Worm (Caenorhabditis elegans) whole organism, L3 larva: Measurements from ENCODE around the gene T22H9.1.

ENCODE experiments used
- aly-2 ChIP-seq: fragments of 150-350 bp; optimal IDR thresholded peaks from 2 replicates; lab custom pipeline; 2014; ENCODE audit warnings: missing biosample characterization, missing genetic modification characterization
- ceh-16 ChIP-seq: sonication (generic microtip); optimal IDR thresholded peaks from 2 replicates; lab custom pipeline; 2017; ENCODE audit warnings: missing biosample characterization, missing genetic modification characterization
- ceh-28 ChIP-seq: fragments of 150-350 bp; optimal IDR thresholded peaks from 2 replicates; lab custom pipeline; 2014; ENCODE audit warnings: missing biosample characterization, missing genetic modification reagents, missing genetic modification characterization
- ceh-82 ChIP-seq: fragments of 150-350 bp; optimal IDR thresholded peaks from 2 replicates; lab custom pipeline; 2014; ENCODE audit warnings: missing biosample characterization, missing genetic modification characterization
- ceh-9 ChIP-seq: sonication (generic microtip); optimal IDR thresholded peaks from 2 replicates; lab custom pipeline; 2018; ENCODE audit warnings: missing biosample characterization, missing genetic modification characterization
- daf-12 ChIP-seq: fragments of 150-350 bp; optimal IDR thresholded peaks from 2 replicates; lab custom pipeline; 2014; ENCODE audit warnings: missing biosample characterization, missing genetic modification reagents, missing genetic modification characterization
- egl-27 ChIP-seq: sonication (generic microtip); optimal IDR thresholded peaks from 4 replicates; lab custom pipeline; 2017; ENCODE audit warnings: missing biosample characterization, missing genetic modification reagents, missing genetic modification characterization
- egl-5 ChIP-seq: fragments of 150-350 bp; optimal IDR thresholded peaks from 2 replicates; lab custom pipeline; 2017; ENCODE audit warnings: missing biosample characterization, missing genetic modification reagents, missing genetic modification characterization, inconsistent platforms
- elt-1 ChIP-seq: fragments of 150-350 bp; optimal IDR thresholded peaks from 2 replicates; lab custom pipeline; 2014; ENCODE audit warnings: missing biosample characterization, missing genetic modification characterization
- elt-2 ChIP-seq: sonication (generic microtip); optimal IDR thresholded peaks from 2 replicates; lab custom pipeline; 2016; ENCODE audit warnings: missing genetic modification reagents, mild to moderate bottlenecking, missing genetic modification characterization, missing compliant biosample characterization
- eor-1 ChIP-seq, 2 experiments: fragments of 150-350 bp; optimal IDR thresholded peaks; 2 replicates each; lab custom pipeline; 2014 to 2018; ENCODE audit warnings: missing biosample characterization in 2 of 2, missing genetic modification characterization in 2 of 2
- fkh-10 ChIP-seq: sonication (generic microtip); optimal IDR thresholded peaks from 2 replicates; lab custom pipeline; 2017; ENCODE audit warnings: missing biosample characterization, missing genetic modification reagents, missing genetic modification characterization
- fos-1 ChIP-seq: fragments of 150-350 bp; optimal IDR thresholded peaks from 2 replicates; lab custom pipeline; 2014; ENCODE audit warnings: missing biosample characterization, missing genetic modification characterization
- hmg-11 ChIP-seq: sonication (generic microtip); optimal IDR thresholded peaks from 2 replicates; lab custom pipeline; 2016; ENCODE audit warnings: missing genetic modification characterization, missing compliant biosample characterization
- lin-39 ChIP-seq: fragments of 150-350 bp; optimal IDR thresholded peaks from 2 replicates; lab custom pipeline; 2018; ENCODE audit warnings: missing biosample characterization, missing genetic modification reagents, missing genetic modification characterization
- lsy-12 ChIP-seq: sonication (generic microtip); optimal IDR thresholded peaks from 2 replicates; lab custom pipeline; 2016; ENCODE audit warnings: mild to moderate bottlenecking, missing genetic modification characterization, missing compliant biosample characterization
- mdl-1 ChIP-seq: fragments of 150-350 bp; optimal IDR thresholded peaks from 2 replicates; lab custom pipeline; 2014; ENCODE audit warnings: missing biosample characterization, missing genetic modification characterization
- mml-1 ChIP-seq: fragments of 150-350 bp; sonication (generic microtip); optimal IDR thresholded peaks from 3 replicates; lab custom pipeline; 2014; ENCODE audit warnings: missing biosample characterization, missing genetic modification characterization
- nhr-11 ChIP-seq: fragments of 150-350 bp; optimal IDR thresholded peaks from 2 replicates; lab custom pipeline; 2014; ENCODE audit warnings: missing biosample characterization, missing genetic modification characterization
- nhr-12 ChIP-seq: fragments of 150-350 bp; optimal IDR thresholded peaks from 2 replicates; lab custom pipeline; 2014; ENCODE audit warnings: missing biosample characterization, missing genetic modification characterization
- nhr-23 ChIP-seq: fragments of 150-350 bp; optimal IDR thresholded peaks from 2 replicates; lab custom pipeline; 2014; ENCODE audit warnings: missing biosample characterization, missing genetic modification reagents, missing genetic modification characterization
- nhr-28 ChIP-seq: fragments of 150-350 bp; optimal IDR thresholded peaks from 2 replicates; lab custom pipeline; 2014; ENCODE audit warnings: missing biosample characterization, missing genetic modification characterization
- nhr-76 ChIP-seq: fragments of 150-350 bp; sonication (generic microtip); optimal IDR thresholded peaks from 5 replicates; lab custom pipeline; 2014; ENCODE audit warnings: missing biosample characterization, missing genetic modification characterization
- nhr-77 ChIP-seq: fragments of 150-350 bp; optimal IDR thresholded peaks from 2 replicates; lab custom pipeline; 2014; ENCODE audit warnings: missing biosample characterization, missing genetic modification characterization
- pha-4 ChIP-seq: fragments of 150-350 bp; optimal IDR thresholded peaks from 2 replicates; lab custom pipeline; 2014; ENCODE audit warnings: missing biosample characterization, missing genetic modification reagents, missing genetic modification characterization
- pqm-1 ChIP-seq: fragments of 150-350 bp; optimal IDR thresholded peaks from 2 replicates; lab custom pipeline; 2017; ENCODE audit warnings: missing biosample characterization, missing genetic modification characterization, inconsistent platforms
- sea-2 ChIP-seq: fragments of 150-350 bp; sonication (generic microtip); optimal IDR thresholded peaks from 4 replicates; lab custom pipeline; 2014; ENCODE audit warnings: missing biosample characterization, missing genetic modification reagents, missing genetic modification characterization
- snpc-4 ChIP-seq: fragments of 150-350 bp; optimal IDR thresholded peaks from 2 replicates; lab custom pipeline; 2014; ENCODE audit warnings: missing biosample characterization, missing genetic modification characterization
- tbx-2 ChIP-seq: sonication (generic microtip); optimal IDR thresholded peaks from 2 replicates; lab custom pipeline; 2016; ENCODE audit warnings: mild to moderate bottlenecking, missing genetic modification characterization, missing compliant biosample characterization
- unc-62 ChIP-seq: fragments of 150-350 bp; sonication (generic microtip); optimal IDR thresholded peaks from 4 replicates; lab custom pipeline; 2014; ENCODE audit warnings: missing biosample characterization, missing genetic modification reagents, missing genetic modification characterization
- zag-1 ChIP-seq: fragments of 150-350 bp; optimal IDR thresholded peaks from 2 replicates; lab custom pipeline; 2014; ENCODE audit warnings: missing biosample characterization, missing genetic modification characterization
- ztf-11 ChIP-seq: fragments of 150-350 bp; optimal IDR thresholded peaks from 2 replicates; lab custom pipeline; 2014; ENCODE audit warnings: missing biosample characterization, missing genetic modification characterization
- ztf-4 ChIP-seq: fragments of 150-350 bp; optimal IDR thresholded peaks from 2 replicates; lab custom pipeline; 2014; ENCODE audit warnings: missing biosample characterization, missing genetic modification characterization

Gene T22H9.1

DNA sequence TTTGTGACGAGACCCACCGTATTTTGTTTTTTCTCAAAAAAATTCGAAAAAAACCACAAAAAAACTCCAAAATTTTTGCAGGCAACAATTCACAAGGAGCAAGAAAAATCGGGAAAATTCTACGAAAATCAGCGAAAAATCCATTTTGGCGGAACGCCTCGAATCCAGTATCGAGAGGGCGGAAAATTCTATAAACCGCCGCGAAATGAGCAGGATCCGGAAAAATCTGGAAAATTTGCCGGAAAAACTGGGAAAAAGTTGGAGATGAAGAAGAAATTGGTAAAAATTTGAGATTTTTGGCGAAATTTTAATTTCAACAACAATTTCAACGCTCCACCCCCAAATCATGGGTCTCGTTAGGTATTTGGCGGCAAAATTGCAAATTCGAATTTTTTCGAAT is 502 bp downstream of the T22H9.1 start:
- no peak for TF ChIP-seq nhr-11 (tag; lab: Kevin White, UChicago)
- TF ChIP-seq tbx-2, result no peak
- no peak for TF ChIP-seq zag-1 (tag; lab: Kevin White, UChicago)
- no peak for TF ChIP-seq nhr-76 (tag; lab: Kevin White, UChicago)
- TF ChIP-seq pha-4 (tag; lab: Kevin White, UChicago), result no peak
- no peak for TF ChIP-seq ceh-16 (tag; lab: Kevin White, UChicago)
- no peak for TF ChIP-seq nhr-28 (tag; lab: Kevin White, UChicago)

DNA sequence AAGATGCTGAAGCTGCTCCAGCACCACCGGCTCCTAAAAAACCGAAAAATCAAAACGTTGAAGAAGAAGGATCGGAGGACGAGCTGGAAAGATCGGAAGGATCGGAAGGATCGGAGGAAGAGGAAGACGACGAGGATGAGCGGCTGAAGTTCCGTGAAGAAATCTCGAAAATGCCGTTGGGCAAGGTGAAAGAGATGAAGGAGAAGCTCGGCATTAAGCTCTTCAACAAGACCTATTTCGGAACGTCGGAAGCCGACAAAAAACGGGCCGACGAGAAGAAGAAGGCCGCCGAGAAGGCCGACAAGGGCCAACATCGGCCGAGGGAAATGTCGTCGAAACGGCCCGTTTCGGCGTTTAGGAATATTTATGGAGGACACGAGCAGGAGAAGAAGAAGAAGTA is 1.7 kb downstream of the T22H9.1 start:
- no peak for TF ChIP-seq nhr-28 (tag; lab: Kevin White, UChicago)
- no peak for TF ChIP-seq zag-1 (tag; lab: Kevin White, UChicago)
- TF ChIP-seq ztf-11 (tag; lab: Kevin White, UChicago), result no peak
- no peak for TF ChIP-seq ceh-16 (tag; lab: Kevin White, UChicago)
- no peak for TF ChIP-seq unc-62 (GFP tag; lab: Kevin White, UChicago)
- no peak for TF ChIP-seq fos-1 (tag; lab: Kevin White, UChicago)
- TF ChIP-seq pqm-1 (tag; lab: Kevin White, UChicago), result no peak
- no peak for TF ChIP-seq ceh-28 (tag; lab: Kevin White, UChicago)
- no peak for TF ChIP-seq nhr-12 (tag; lab: Kevin White, UChicago)
- no peak for TF ChIP-seq elt-2 (tag; lab: Kevin White, UChicago)

DNA sequence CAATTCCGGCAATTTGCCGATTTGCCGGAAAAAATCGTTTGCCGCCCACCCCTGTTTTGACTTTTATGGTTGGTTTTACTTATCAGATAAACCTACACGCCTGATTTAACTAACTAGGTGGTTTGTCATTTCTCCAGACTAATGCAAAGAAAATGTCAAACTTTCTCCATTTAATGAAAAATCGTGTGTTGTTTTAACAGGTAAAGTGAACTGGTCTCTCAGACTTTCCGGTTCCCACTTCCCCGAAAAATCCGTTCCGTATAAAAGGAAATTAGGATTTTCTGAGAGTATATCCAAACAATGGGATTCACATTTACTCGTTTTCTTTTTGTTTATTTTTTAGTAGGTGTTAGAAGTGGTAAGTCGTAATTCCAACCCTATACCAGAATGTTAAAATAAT is 5.1 kb downstream of the T22H9.1 start, which contains the start of gene mltn-6:
mltn-6 (plus strand) TSS at position 301 of the 400 bp plus-strand sequence.
- TF ChIP-seq lsy-12 (tag; lab: Kevin White, UChicago) (no peak), sea-2 (GFP tag; lab: Kevin White, UChicago) (no peak), fkh-10 (no peak), hmg-11 (tag; lab: Kevin White, UChicago) (no peak), ceh-9 (tag; lab: Kevin White, UChicago) (no peak), nhr-77 (tag; lab: Kevin White, UChicago) (no peak)

DNA sequence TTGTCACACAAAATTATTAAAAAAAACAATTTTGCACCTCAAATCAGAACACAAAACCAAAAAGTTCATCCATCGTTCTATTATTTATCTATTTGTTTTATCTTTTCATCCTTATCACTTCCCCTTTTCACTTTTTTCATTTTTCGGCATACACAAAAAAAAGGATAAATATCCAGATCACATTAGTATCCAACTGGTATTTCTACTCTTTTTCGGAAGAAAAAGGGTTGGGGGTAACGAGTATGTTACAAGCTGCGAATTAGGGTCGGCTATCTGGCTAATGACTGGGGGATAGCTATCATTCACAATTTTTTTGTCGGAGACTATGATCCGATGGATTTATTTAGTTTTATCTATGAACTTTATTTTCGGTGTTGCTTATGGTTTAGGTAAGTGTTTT is 10.5 kb downstream of the T22H9.1 start, which contains the start of gene mltn-7:
mltn-7 (plus strand) TSS at position 301 of the 400 bp plus-strand sequence.
- no peak for TF ChIP-seq pha-4 (tag; lab: Kevin White, UChicago)
- no peak for TF ChIP-seq fos-1 (tag; lab: Kevin White, UChicago)
- no peak for TF ChIP-seq daf-12 (tag; lab: Kevin White, UChicago)
- no peak for TF ChIP-seq mdl-1 (tag; lab: Kevin White, UChicago)
- no peak for TF ChIP-seq ceh-28 (tag; lab: Kevin White, UChicago)
- TF ChIP-seq ceh-82, result no peak
- TF ChIP-seq mml-1, result no peak
- no peak for TF ChIP-seq zag-1 (tag; lab: Kevin White, UChicago)
- no peak for TF ChIP-seq nhr-28 (tag; lab: Kevin White, UChicago)
- TF ChIP-seq eor-1 (tag; optimal IDR thresholded peaks at IDR 0.05; lab: Kevin White, UChicago), result no peak
- no peak for TF ChIP-seq lin-39 (tag; lab: Kevin White, UChicago)
- TF ChIP-seq sea-2 (GFP tag; lab: Kevin White, UChicago), result no peak
- TF ChIP-seq elt-1 (tag; lab: Kevin White, UChicago), result no peak
- no peak for TF ChIP-seq egl-5 (tag; lab: Kevin White, UChicago)
- no peak for TF ChIP-seq ceh-9 (tag; lab: Kevin White, UChicago)
- no peak for TF ChIP-seq aly-2 (tag; lab: Kevin White, UChicago)
- no peak for TF ChIP-seq nhr-23 (tag; lab: Kevin White, UChicago)
- TF ChIP-seq fkh-10, result no peak
- TF ChIP-seq egl-27 (tag; lab: Kevin White, UChicago), result no peak

DNA sequence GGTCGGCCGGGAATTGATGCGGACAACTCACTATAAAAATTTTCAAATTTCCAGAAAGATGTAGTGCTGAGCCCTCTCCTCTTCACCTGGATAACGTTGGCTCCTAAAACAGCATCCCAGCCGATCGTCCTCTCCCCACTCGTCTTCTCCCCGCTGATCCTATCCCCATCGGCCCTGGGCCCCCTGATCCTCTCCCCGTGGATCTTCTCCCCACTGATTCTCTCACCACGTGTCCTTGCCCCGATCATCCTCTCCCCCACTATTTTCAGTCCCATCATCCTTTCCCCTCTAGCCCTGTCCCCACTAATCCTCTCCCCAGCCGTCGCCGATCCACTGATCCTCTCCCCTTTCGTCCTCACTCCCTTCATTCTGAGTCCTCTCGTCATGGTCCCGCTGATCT is 13.6 kb downstream of the T22H9.1 start:
- TF ChIP-seq snpc-4 (tag; lab: Kevin White, UChicago) (no peak), ztf-4 (tag; lab: Kevin White, UChicago) (no peak), nhr-77 (tag; lab: Kevin White, UChicago) (no peak), ceh-9 (tag; lab: Kevin White, UChicago) (no peak), mml-1 (no peak)
